Fruit fly (Drosophila melanogaster) whole organism, embryonic: ENCODE data around the gene CG6431.

Experiments used
- Awh ChIP-seq: fragments of 200-800 bp; sonication (Bioruptor generic); IDR thresholded peaks from 2 replicates; pipeline ENCODE4, ENCODE4 v1.3.6; 2022; ENCODE audit warnings: missing biosample characterization, missing genetic modification characterization
- B-H1 ChIP-seq: fragments of 200-800 bp; sonication (Bioruptor generic); IDR thresholded peaks from 3 replicates; pipeline ENCODE4 v1.3.6; 2022; ENCODE audit warnings: missing biosample characterization, missing genetic modification characterization
- CG10366 ChIP-seq: fragments of 200-800 bp; sonication (Bioruptor generic); IDR thresholded peaks from 2 replicates; pipeline ENCODE4 v1.3.6; 2022; ENCODE audit warnings: missing biosample characterization, missing genetic modification characterization
- CG10959 ChIP-seq: fragments of 200-800 bp; sonication (Bioruptor generic); IDR thresholded peaks from 2 replicates; pipeline ENCODE4 v1.3.6; 2022; ENCODE audit warnings: missing biosample characterization, missing genetic modification characterization
- CG11085 ChIP-seq: fragments of 200-800 bp; sonication (Bioruptor generic); IDR thresholded peaks from 2 replicates; pipeline ENCODE4 v1.3.6; 2022; ENCODE audit warnings: missing biosample characterization, missing genetic modification characterization
- CG11560 ChIP-seq: fragments of 200-800 bp; sonication (Bioruptor generic); IDR thresholded peaks from 3 replicates; pipeline ENCODE4 v1.3.6; 2022; ENCODE audit warnings: missing biosample characterization, missing genetic modification characterization
- CG13775 ChIP-seq: fragments of 200-800 bp; sonication (Bioruptor generic); optimal IDR thresholded peaks from 3 replicates; lab custom pipeline; 2017; ENCODE audit warnings: missing biosample characterization, mild to moderate bottlenecking, missing genetic modification characterization
- CG14667 ChIP-seq: fragments of 200-800 bp; sonication (Bioruptor generic); IDR thresholded peaks from 2 replicates; pipeline ENCODE4 v1.3.6; 2022; ENCODE audit warnings: missing biosample characterization, missing genetic modification characterization
- CG15479 ChIP-seq: fragments of 200-800 bp; sonication (Bioruptor generic); optimal IDR thresholded peaks from 3 replicates; lab custom pipeline; 2019; ENCODE audit warnings: missing biosample characterization, mild to moderate bottlenecking, missing genetic modification characterization, moderate library complexity
- CG17186 ChIP-seq: fragments of 200-800 bp; sonication (Bioruptor generic); optimal IDR thresholded peaks from 3 replicates; lab custom pipeline; 2017; ENCODE audit warnings: missing biosample characterization, missing genetic modification reagents, missing genetic modification characterization
- CG18011 ChIP-seq: fragments of 200-800 bp; sonication (Bioruptor generic); optimal IDR thresholded peaks from 2 replicates; lab custom pipeline; 2017; ENCODE audit warnings: missing biosample characterization, missing genetic modification characterization, mild to moderate bottlenecking, moderate library complexity, missing genotype
- CG18262 ChIP-seq: fragments of 200-800 bp; optimal IDR thresholded peaks from 3 replicates; lab custom pipeline; 2019; ENCODE audit warnings: missing biosample characterization, mild to moderate bottlenecking, missing genetic modification characterization, moderate library complexity
- CG18599 ChIP-seq: fragments of 200-800 bp; sonication (Bioruptor generic); optimal IDR thresholded peaks from 3 replicates; lab custom pipeline; 2017; ENCODE audit warnings: missing biosample characterization, missing genetic modification characterization, mild to moderate bottlenecking, moderate library complexity, missing genetic modification reagents
- CG2875 ChIP-seq: fragments of 200-800 bp; sonication (Bioruptor generic); optimal IDR thresholded peaks from 2 replicates; lab custom pipeline; 2017; ENCODE audit warnings: missing biosample characterization, mild to moderate bottlenecking, missing genetic modification characterization, missing genetic modification reagents
- CG30431 ChIP-seq: fragments of 200-800 bp; sonication (Bioruptor generic); optimal IDR thresholded peaks from 2 replicates; lab custom pipeline; 2017; ENCODE audit warnings: missing biosample characterization, missing genetic modification characterization
- CG3281 ChIP-seq: fragments of 200-800 bp; sonication (Bioruptor generic); optimal IDR thresholded peaks from 3 replicates; lab custom pipeline; 2017; ENCODE audit warnings: missing biosample characterization, mild to moderate bottlenecking, missing genetic modification characterization
- CG33213 ChIP-seq: fragments of 200-800 bp; sonication (Bioruptor generic); optimal IDR thresholded peaks from 3 replicates; lab custom pipeline; 2016; ENCODE audit warnings: missing biosample characterization, missing genetic modification characterization
- CG3726 ChIP-seq: fragments of 200-800 bp; sonication (Bioruptor generic); IDR thresholded peaks from 3 replicates; pipeline ENCODE4, ENCODE4 v1.3.6; 2022; ENCODE audit warnings: missing biosample characterization, missing genetic modification characterization
- CG42726 ChIP-seq: fragments of 200-800 bp; sonication (Bioruptor generic); IDR thresholded peaks from 2 replicates; pipeline ENCODE4 v1.3.6; 2022; ENCODE audit warnings: missing biosample characterization, missing genetic modification characterization; ENCODE audit not compliant: partially characterized antibody
- CG5245 ChIP-seq: fragments of 200-800 bp; sonication (Bioruptor generic); optimal IDR thresholded peaks from 3 replicates; lab custom pipeline; 2016; ENCODE audit warnings: missing biosample characterization, missing genetic modification characterization
- CG6272 ChIP-seq: fragments of 200-800 bp; sonication (Bioruptor generic); IDR thresholded peaks from 2 replicates; pipeline ENCODE4 v1.3.6; 2022; ENCODE audit warnings: missing biosample characterization, missing genetic modification characterization
- CG7271 ChIP-seq: fragments of 200-800 bp; sonication (Bioruptor generic); optimal IDR thresholded peaks from 2 replicates; lab custom pipeline; 2018; ENCODE audit warnings: missing biosample characterization, mild to moderate bottlenecking, missing genetic modification characterization, moderate library complexity
- CG7745 ChIP-seq: fragments of 200-800 bp; sonication (Bioruptor generic); optimal IDR thresholded peaks from 2 replicates; lab custom pipeline; 2018; ENCODE audit warnings: missing biosample characterization, mild to moderate bottlenecking, missing genetic modification characterization, moderate library complexity
- CG8089 ChIP-seq: fragments of 200-800 bp; sonication (Bioruptor generic); optimal IDR thresholded peaks from 3 replicates; lab custom pipeline; 2016; ENCODE audit warnings: missing biosample characterization, missing genetic modification characterization
- CG9437 ChIP-seq: fragments of 200-800 bp; sonication (Bioruptor generic); optimal IDR thresholded peaks from 2 replicates; lab custom pipeline; 2018; ENCODE audit warnings: missing biosample characterization, mild to moderate bottlenecking, missing genetic modification characterization
- CG9817 ChIP-seq: fragments of 200-800 bp; sonication (Bioruptor generic); optimal IDR thresholded peaks from 2 replicates; lab custom pipeline; 2018; ENCODE audit warnings: missing biosample characterization, mild to moderate bottlenecking, missing genetic modification characterization, moderate library complexity
- E2f2 ChIP-seq: fragments of 200-800 bp; sonication (Bioruptor generic); IDR thresholded peaks from 2 replicates; pipeline ENCODE4 v1.3.6; 2022; ENCODE audit warnings: missing biosample characterization, missing genetic modification characterization
- Ets97D ChIP-seq: fragments of 200-800 bp; sonication (Bioruptor generic); optimal IDR thresholded peaks from 3 replicates; lab custom pipeline; 2016; ENCODE audit warnings: missing biosample characterization, missing genetic modification characterization
- Gsc ChIP-seq: fragments of 200-800 bp; sonication (Bioruptor generic); IDR thresholded peaks from 2 replicates; pipeline ENCODE4 v1.3.6; 2022; ENCODE audit warnings: missing biosample characterization, missing genetic modification characterization
- H2.0 ChIP-seq: fragments of 200-800 bp; sonication (Bioruptor generic); IDR thresholded peaks from 2 replicates; pipeline ENCODE4 v1.3.6; 2022; ENCODE audit warnings: missing biosample characterization, missing genetic modification characterization
- HmgZ ChIP-seq: fragments of 200-800 bp; sonication (Bioruptor generic); optimal IDR thresholded peaks from 2 replicates; lab custom pipeline; 2018; ENCODE audit warnings: missing biosample characterization, mild to moderate bottlenecking, missing genetic modification characterization
- Hmx ChIP-seq: fragments of 200-800 bp; sonication (Bioruptor generic); optimal IDR thresholded peaks from 2 replicates; lab custom pipeline; 2016; ENCODE audit warnings: missing biosample characterization, missing genetic modification characterization
- Lpt ChIP-seq: fragments of >200 bp; optimal IDR thresholded peaks from 2 replicates; lab custom pipeline; 2018; ENCODE audit warnings: missing biosample characterization, missing genetic modification characterization
- MBD-R2 ChIP-seq: fragments of 200-800 bp; sonication (Bioruptor generic); IDR thresholded peaks from 2 replicates; pipeline ENCODE4 v1.3.6; 2022; ENCODE audit warnings: missing biosample characterization, missing genetic modification characterization
- Mad ChIP-seq: fragments of 200-800 bp; sonication (Bioruptor generic); optimal IDR thresholded peaks from 2 replicates; lab custom pipeline; 2016; ENCODE audit warnings: missing biosample characterization, missing genetic modification characterization
- PHDP ChIP-seq: fragments of 200-800 bp; sonication (Bioruptor generic); optimal IDR thresholded peaks from 3 replicates; lab custom pipeline; 2018; ENCODE audit warnings: missing biosample characterization, mild to moderate bottlenecking, missing genetic modification characterization, moderate library complexity
- Ptx1 ChIP-seq: fragments of 200-800 bp; sonication (Bioruptor generic); IDR thresholded peaks from 2 replicates; pipeline ENCODE4 v1.3.6; 2022; ENCODE audit warnings: missing biosample characterization, missing genetic modification characterization
- bsh ChIP-seq, 2 experiments: fragments of 200-800 bp; sonication (Bioruptor generic); optimal IDR thresholded peaks; 2 replicates each; lab custom pipeline; 2017 to 2018; ENCODE audit warnings: mild to moderate bottlenecking in 2 of 2, missing biosample characterization in 2 of 2, missing genetic modification characterization in 2 of 2, moderate library complexity in 1 of 2
- cas ChIP-seq: fragments of 200-800 bp; sonication (Bioruptor generic); IDR thresholded peaks from 2 replicates; pipeline ENCODE4 v1.3.6; 2022; ENCODE audit warnings: missing biosample characterization, missing genetic modification characterization
- ci ChIP-seq: fragments of 200-800 bp; sonication (Bioruptor generic); IDR thresholded peaks from 3 replicates; pipeline ENCODE4 v1.3.6; 2022; ENCODE audit warnings: missing biosample characterization, missing genetic modification characterization
- crol ChIP-seq: fragments of 200-800 bp; sonication (Bioruptor generic); IDR thresholded peaks from 2 replicates; pipeline ENCODE4 v1.3.6; 2022; ENCODE audit warnings: missing biosample characterization, missing genetic modification characterization
- dimm ChIP-seq: fragments of 200-800 bp; sonication (Bioruptor generic); IDR thresholded peaks from 2 replicates; pipeline ENCODE4 v1.3.6; 2022; ENCODE audit warnings: missing biosample characterization, missing genetic modification characterization
- dmrt11E ChIP-seq: fragments of 200-800 bp; sonication (Bioruptor generic); optimal IDR thresholded peaks from 3 replicates; lab custom pipeline; 2018; ENCODE audit warnings: missing biosample characterization, mild to moderate bottlenecking, missing genetic modification characterization, moderate library complexity
- gcm ChIP-seq: fragments of 200-800 bp; sonication (Bioruptor generic); optimal IDR thresholded peaks from 2 replicates; lab custom pipeline; 2019; ENCODE audit warnings: missing biosample characterization, mild to moderate bottlenecking, missing genetic modification characterization, moderate library complexity
- hbn ChIP-seq: fragments of 200-800 bp; sonication (Bioruptor generic); IDR thresholded peaks from 2 replicates; pipeline ENCODE4 v1.3.6; 2022; ENCODE audit warnings: missing biosample characterization, missing genetic modification characterization; ENCODE audit not compliant: partially characterized antibody
- kay ChIP-seq: fragments of 200-800 bp; sonication (Bioruptor generic); optimal IDR thresholded peaks from 2 replicates; lab custom pipeline; 2016; ENCODE audit warnings: missing biosample characterization, missing genetic modification characterization
- lmd ChIP-seq: fragments of 200-800 bp; sonication (Bioruptor generic); IDR thresholded peaks from 2 replicates; pipeline ENCODE4 v1.3.6; 2022; ENCODE audit warnings: missing biosample characterization, missing genetic modification characterization
- pzg ChIP-seq: fragments of 200-800 bp; sonication (Bioruptor generic); optimal IDR thresholded peaks from 3 replicates; lab custom pipeline; 2018; ENCODE audit warnings: missing biosample characterization, mild to moderate bottlenecking, missing genetic modification characterization, moderate library complexity
- sug ChIP-seq: fragments of 200-800 bp; optimal IDR thresholded peaks from 2 replicates; lab custom pipeline; 2019; ENCODE audit warnings: missing biosample characterization, mild to moderate bottlenecking, missing genetic modification characterization, moderate library complexity
- wek ChIP-seq: fragments of 200-800 bp; sonication (Bioruptor generic); optimal IDR thresholded peaks from 3 replicates; lab custom pipeline; 2018; ENCODE audit warnings: missing biosample characterization, mild to moderate bottlenecking, missing genetic modification characterization, moderate library complexity
- yki ChIP-seq: fragments of >200 bp; optimal IDR thresholded peaks from 3 replicates; lab custom pipeline; 2018
- z ChIP-seq: fragments of 200-800 bp; sonication (Bioruptor generic); IDR thresholded peaks from 3 replicates; pipeline ENCODE4 v1.3.6; 2022; ENCODE audit warnings: missing biosample characterization, missing genetic modification characterization

Gene CG6431

DNA sequence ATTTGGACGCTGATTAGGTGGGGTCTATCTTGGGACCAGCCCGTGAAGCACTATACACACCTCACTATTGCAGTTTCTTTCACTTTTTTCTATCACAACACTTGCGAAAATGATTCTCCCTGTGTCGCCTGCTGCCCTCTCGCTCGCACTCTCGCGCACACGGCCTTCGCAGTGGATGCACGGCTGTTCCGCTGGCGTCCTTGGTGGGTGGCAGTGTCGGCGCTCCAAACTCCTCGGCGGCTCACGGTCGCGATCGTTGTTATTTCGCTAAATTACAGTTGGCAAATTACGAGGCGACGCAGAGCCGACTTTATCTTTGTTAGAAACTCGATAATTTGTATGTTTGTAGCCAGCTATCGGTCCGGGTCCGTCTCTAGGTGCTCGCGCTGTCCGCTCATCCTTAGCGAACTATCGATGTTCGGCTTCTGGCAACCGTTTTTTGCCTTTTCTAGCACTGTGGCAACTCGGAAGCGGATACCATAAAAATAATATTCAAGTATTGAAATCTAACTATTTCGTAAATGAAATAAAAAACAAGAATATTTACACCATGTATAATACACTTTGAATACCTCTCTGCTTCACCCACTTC lies 43.7 kb downstream of the CG6431 start, which contains the start of gene Ubc2 (continued):
- TF ChIP-seq pzg (GFP tag; lab: Kevin White, UChicago) = peak; percentile 86
- no peak for TF ChIP-seq CG10366 (GFP tag; lab: Robert Waterston, UW)
- TF ChIP-seq bsh (GFP tag; optimal IDR thresholded peaks at IDR 0.05; lab: Kevin White, UChicago) = no peak
- no peak for TF ChIP-seq dmrt11E (tag; lab: Kevin White, UChicago)
- no peak for TF ChIP-seq B-H1
- TF ChIP-seq ci (GFP tag; lab: Robert Waterston, UW) = 0 out of 3 replicates have a peak, but pooled peaks have one; percentile 31
- peak; percentile 69 for TF ChIP-seq hbn (GFP tag; lab: Robert Waterston, UW)
- no peak for TF ChIP-seq gcm (GFP tag; lab: Kevin White, UChicago)
- no peak for TF ChIP-seq CG30431 (GFP tag; lab: Kevin White, UChicago)
- peak; percentile 78 for TF ChIP-seq CG17186 (GFP tag; lab: Kevin White, UChicago)
- TF ChIP-seq lmd (GFP tag; lab: Robert Waterston, UW) = no peak
- TF ChIP-seq CG6272 (GFP tag; lab: Robert Waterston, UW) = peak; percentile 31; the same call in 1 of the 2 replicates
- TF ChIP-seq CG18262 (tag; lab: Kevin White, UChicago) = no peak
- no peak for TF ChIP-seq CG10959 (GFP tag; lab: Robert Waterston, UW)
- peak; percentile 93 for TF ChIP-seq MBD-R2 (GFP tag; lab: Robert Waterston, UW)
- no peak for TF ChIP-seq yki (lab: Kevin White, UChicago)
- no peak for TF ChIP-seq Hmx (GFP tag; lab: Kevin White, UChicago)
- TF ChIP-seq CG18599 = no peak
- TF ChIP-seq Awh = no peak
- TF ChIP-seq CG7271 (tag; lab: Kevin White, UChicago) = no peak
- peak; percentile 29 for TF ChIP-seq Ptx1 (GFP tag; lab: Robert Waterston, UW)
- TF ChIP-seq CG5245 (GFP tag; lab: Kevin White, UChicago) = no peak
- peak; percentile 79 for TF ChIP-seq E2f2 (GFP tag; lab: Robert Waterston, UW)
- no peak for TF ChIP-seq sug
- TF ChIP-seq CG11560 (tag; lab: Robert Waterston, UW) = no peak
- TF ChIP-seq CG18011 (GFP tag; lab: Kevin White, UChicago) = no peak
- no peak for TF ChIP-seq wek (GFP tag; lab: Kevin White, UChicago)
- TF ChIP-seq CG11085 (GFP tag; lab: Robert Waterston, UW) = no peak
- TF ChIP-seq dimm = no peak
- TF ChIP-seq z (GFP tag; lab: Robert Waterston, UW) = no peak
- TF ChIP-seq CG9817 = no peak
- TF ChIP-seq CG42726 = peak; percentile 88
- no peak for TF ChIP-seq crol (GFP tag; lab: Robert Waterston, UW)
- TF ChIP-seq kay (GFP tag; lab: Kevin White, UChicago) = no peak
- peak; percentile 6 for TF ChIP-seq CG13775 (GFP tag; lab: Kevin White, UChicago)
- no peak for TF ChIP-seq Lpt (GFP tag; lab: Kevin White, UChicago)
- no peak for TF ChIP-seq CG15479
- TF ChIP-seq PHDP = peak; percentile 29
- no peak for TF ChIP-seq CG3281
- peak; percentile 38 for TF ChIP-seq HmgZ
- TF ChIP-seq CG9437 (GFP tag; lab: Kevin White, UChicago) = no peak
- TF ChIP-seq CG3726 (GFP tag; lab: Robert Waterston, UW) = no peak
- TF ChIP-seq Mad (GFP tag; lab: Kevin White, UChicago) = peak; percentile 22
- TF ChIP-seq CG14667 (GFP tag; lab: Robert Waterston, UW) = no peak
- no peak for TF ChIP-seq CG8089
- no peak for TF ChIP-seq cas (GFP tag; lab: Robert Waterston, UW)
- no peak for TF ChIP-seq CG7745 (tag; lab: Kevin White, UChicago)
- no peak for TF ChIP-seq Gsc
- TF ChIP-seq CG2875 (GFP tag; lab: Kevin White, UChicago) = no peak
- no peak for TF ChIP-seq H2.0 (GFP tag; lab: Robert Waterston, UW)
- peak; percentile 94 for TF ChIP-seq Ets97D (GFP tag; lab: Kevin White, UChicago)
- TF ChIP-seq CG33213 (GFP tag; lab: Kevin White, UChicago) = no peak
